Fruit fly (Drosophila melanogaster) whole organism, embryonic: ENCODE data around the gene Cp110.

ENCODE experiments used
- Asciz ChIP-seq: fragments of 200-800 bp; sonication (Bioruptor generic); optimal IDR thresholded peaks from 2 replicates; lab custom pipeline; 2017; ENCODE audit warnings: missing biosample characterization, mild to moderate bottlenecking, missing genetic modification characterization, missing genetic modification reagents
- BEAF-32 ChIP-seq: fragments of 200-800 bp; sonication (Bioruptor generic); optimal IDR thresholded peaks from 3 replicates; lab custom pipeline; 2017; ENCODE audit warnings: missing biosample characterization, missing genetic modification characterization, mild to moderate bottlenecking, moderate library complexity, missing genetic modification reagents
- CG10267 ChIP-seq: fragments of 200-800 bp; sonication (Bioruptor generic); optimal IDR thresholded peaks from 2 replicates; lab custom pipeline; 2018; ENCODE audit warnings: missing biosample characterization, mild to moderate bottlenecking, missing genetic modification characterization, moderate library complexity
- CG14710 ChIP-seq: fragments of 200-800 bp; sonication (Bioruptor generic); optimal IDR thresholded peaks from 3 replicates; lab custom pipeline; 2019; ENCODE audit warnings: missing biosample characterization, mild to moderate bottlenecking, missing genetic modification characterization, moderate library complexity
- CG15514 ChIP-seq: fragments of 200-800 bp; sonication (Bioruptor generic); optimal IDR thresholded peaks from 3 replicates; lab custom pipeline; 2017; ENCODE audit warnings: missing biosample characterization, missing genetic modification characterization, mild to moderate bottlenecking, moderate library complexity, missing genetic modification reagents
- CG15696 ChIP-seq: fragments of 200-800 bp; sonication (Bioruptor generic); optimal IDR thresholded peaks from 2 replicates; lab custom pipeline; 2019; ENCODE audit warnings: missing biosample characterization, mild to moderate bottlenecking, missing genetic modification characterization, moderate library complexity
- CG1603 ChIP-seq: fragments of 200-800 bp; sonication (Bioruptor generic); optimal IDR thresholded peaks from 2 replicates; lab custom pipeline; 2019; ENCODE audit warnings: missing biosample characterization, mild to moderate bottlenecking, missing genetic modification characterization, moderate library complexity
- CG17829 ChIP-seq: fragments of 200-800 bp; optimal IDR thresholded peaks from 2 replicates; lab custom pipeline; 2019; ENCODE audit warnings: missing biosample characterization, mild to moderate bottlenecking, missing genetic modification characterization, moderate library complexity
- CG18599 ChIP-seq: fragments of 200-800 bp; sonication (Bioruptor generic); optimal IDR thresholded peaks from 3 replicates; lab custom pipeline; 2017; ENCODE audit warnings: missing biosample characterization, missing genetic modification characterization, mild to moderate bottlenecking, moderate library complexity, missing genetic modification reagents
- CG18764 ChIP-seq: fragments of 200-800 bp; sonication (Bioruptor generic); optimal IDR thresholded peaks from 3 replicates; lab custom pipeline; 2016; ENCODE audit warnings: missing biosample characterization, missing genetic modification characterization
- CG2116 ChIP-seq: fragments of 200-800 bp; sonication (Bioruptor generic); optimal IDR thresholded peaks from 3 replicates; lab custom pipeline; 2018; ENCODE audit warnings: missing biosample characterization, mild to moderate bottlenecking, missing genetic modification characterization
- CG2129 ChIP-seq: fragments of 200-800 bp; sonication (Bioruptor generic); IDR thresholded peaks from 2 replicates; pipeline ENCODE4 v1.3.6; 2022; ENCODE audit warnings: missing biosample characterization, missing genetic modification characterization; ENCODE audit not compliant: partially characterized antibody
- CG42726 ChIP-seq: fragments of 200-800 bp; sonication (Bioruptor generic); IDR thresholded peaks from 2 replicates; pipeline ENCODE4 v1.3.6; 2022; ENCODE audit warnings: missing biosample characterization, missing genetic modification characterization; ENCODE audit not compliant: partially characterized antibody
- CG4854 ChIP-seq: fragments of 200-800 bp; sonication (Bioruptor generic); optimal IDR thresholded peaks from 2 replicates; lab custom pipeline; 2016; ENCODE audit warnings: missing biosample characterization, missing genetic modification characterization, inconsistent platforms
- CG7357 ChIP-seq: fragments of 200-800 bp; sonication (Bioruptor generic); IDR thresholded peaks from 3 replicates; pipeline ENCODE4 v1.3.6; 2022; ENCODE audit warnings: missing biosample characterization, missing genetic modification characterization
- CG9817 ChIP-seq: fragments of 200-800 bp; sonication (Bioruptor generic); optimal IDR thresholded peaks from 2 replicates; lab custom pipeline; 2018; ENCODE audit warnings: missing biosample characterization, mild to moderate bottlenecking, missing genetic modification characterization, moderate library complexity
- CTCF ChIP-seq: fragments of 200-800 bp; sonication (Bioruptor generic); optimal IDR thresholded peaks from 2 replicates; lab custom pipeline; 2017; ENCODE audit warnings: missing biosample characterization, mild to moderate bottlenecking, missing genetic modification characterization, moderate library complexity
- Dip3 ChIP-seq: fragments of 200-800 bp; sonication (Bioruptor generic); optimal IDR thresholded peaks from 3 replicates; lab custom pipeline; 2016; ENCODE audit warnings: missing biosample characterization, missing genetic modification characterization
- E2f2 ChIP-seq: fragments of 200-800 bp; sonication (Bioruptor generic); IDR thresholded peaks from 2 replicates; pipeline ENCODE4 v1.3.6; 2022; ENCODE audit warnings: missing biosample characterization, missing genetic modification characterization
- Eip74EF ChIP-seq, 2 experiments: fragments of 200-800 bp in 1 of 2; fragments of >200 bp in 1 of 2; sonication (Bioruptor generic) in 1 of 2; optimal IDR thresholded peaks; 2 replicates each; lab custom pipeline; 2017 to 2019; ENCODE audit warnings: missing biosample characterization in 2 of 2, missing genetic modification characterization in 2 of 2, mild to moderate bottlenecking in 1 of 2, moderate library complexity in 1 of 2
- HLH54F ChIP-seq: fragments of 200-800 bp; sonication (Bioruptor generic); optimal IDR thresholded peaks from 3 replicates; lab custom pipeline; 2016; ENCODE audit warnings: missing biosample characterization, missing genetic modification characterization
- Kr ChIP-seq: fragments of 200-800 bp; sonication (Bioruptor generic); optimal IDR thresholded peaks from 2 replicates; lab custom pipeline; 2017; ENCODE audit warnings: missing biosample characterization, mild to moderate bottlenecking, missing genetic modification characterization
- Lhr ChIP-seq: fragments of 200-800 bp; sonication (Bioruptor generic); optimal IDR thresholded peaks from 3 replicates; lab custom pipeline; 2017; ENCODE audit warnings: mild to moderate bottlenecking, missing biosample characterization, missing genetic modification reagents, missing genetic modification characterization
- Myb ChIP-seq: fragments of 200-800 bp; sonication (Bioruptor generic); optimal IDR thresholded peaks from 2 replicates; lab custom pipeline; 2016; ENCODE audit warnings: missing biosample characterization, missing genetic modification characterization
- PHDP ChIP-seq: fragments of 200-800 bp; sonication (Bioruptor generic); optimal IDR thresholded peaks from 3 replicates; lab custom pipeline; 2018; ENCODE audit warnings: missing biosample characterization, mild to moderate bottlenecking, missing genetic modification characterization, moderate library complexity
- Ravus ChIP-seq: fragments of 200-800 bp; sonication (Bioruptor generic); IDR thresholded peaks from 2 replicates; pipeline ENCODE4 v1.3.6; 2022; ENCODE audit warnings: missing biosample characterization, missing genetic modification characterization
- Spps ChIP-seq: fragments of 200-800 bp; sonication (Bioruptor generic); optimal IDR thresholded peaks from 2 replicates; lab custom pipeline; 2018; ENCODE audit warnings: missing biosample characterization, mild to moderate bottlenecking, missing genetic modification characterization
- cad ChIP-seq: fragments of >200 bp; optimal IDR thresholded peaks from 2 replicates; lab custom pipeline; 2017; ENCODE audit warnings: missing biosample characterization, missing genetic modification characterization
- chinmo ChIP-seq: fragments of 200-800 bp; sonication (Bioruptor generic); IDR thresholded peaks from 4 replicates; pipeline ENCODE4 v1.3.6; 2022; ENCODE audit warnings: missing biosample characterization, missing genetic modification characterization; ENCODE audit not compliant: partially characterized antibody
- chn ChIP-seq: fragments of 200-800 bp; sonication (Bioruptor generic); optimal IDR thresholded peaks from 2 replicates; lab custom pipeline; 2016; ENCODE audit warnings: missing biosample characterization, missing genetic modification characterization
- crol ChIP-seq: fragments of 200-800 bp; sonication (Bioruptor generic); IDR thresholded peaks from 2 replicates; pipeline ENCODE4 v1.3.6; 2022; ENCODE audit warnings: missing biosample characterization, missing genetic modification characterization
- dati ChIP-seq: fragments of 200-800 bp; sonication (Bioruptor generic); IDR thresholded peaks from 2 replicates; pipeline ENCODE4 v1.3.6; 2022; ENCODE audit warnings: missing biosample characterization, missing genetic modification characterization
- esg ChIP-seq: fragments of 200-800 bp; sonication (Bioruptor generic); conservative IDR thresholded peaks from 2 replicates; pipeline ENCODE4 v1.3.6; 2022; ENCODE audit warnings: missing biosample characterization, missing genetic modification characterization
- fru ChIP-seq: fragments of >200 bp; optimal IDR thresholded peaks from 2 replicates; lab custom pipeline; 2017
- gfzf ChIP-seq: fragments of 200-800 bp; sonication (Bioruptor generic); optimal IDR thresholded peaks from 2 replicates; lab custom pipeline; 2016; ENCODE audit warnings: missing biosample characterization, mild to moderate bottlenecking, missing genetic modification characterization, moderate library complexity
- knrl ChIP-seq: fragments of 200-800 bp; sonication (Bioruptor generic); IDR thresholded peaks from 3 replicates; pipeline ENCODE4 v1.3.6; 2022; ENCODE audit warnings: missing biosample characterization, missing genetic modification characterization; ENCODE audit not compliant: partially characterized antibody
- lola ChIP-seq, 3 experiments: fragments of >200 bp in 2 of 3; fragments of 200-800 bp in 1 of 3; sonication (Bioruptor generic) in 1 of 3; optimal IDR thresholded peaks; 2 replicates each; lab custom pipeline; 2017 to 2019; ENCODE audit warnings: missing biosample characterization in 3 of 3, missing genetic modification characterization in 3 of 3, mild to moderate bottlenecking in 1 of 3, moderate library complexity in 1 of 3
- mld ChIP-seq: fragments of 200-800 bp; sonication (Bioruptor generic); IDR thresholded peaks from 3 replicates; pipeline ENCODE4 v1.3.6; 2022; ENCODE audit warnings: missing biosample characterization, missing genetic modification characterization; ENCODE audit not compliant: partially characterized antibody
- nerfin-1 ChIP-seq: fragments of 200-800 bp; sonication (Bioruptor generic); optimal IDR thresholded peaks from 3 replicates; lab custom pipeline; 2019; ENCODE audit warnings: missing biosample characterization, mild to moderate bottlenecking, missing genetic modification characterization, moderate library complexity
- pfk ChIP-seq: fragments of 200-800 bp; sonication (Bioruptor generic); optimal IDR thresholded peaks from 2 replicates; lab custom pipeline; 2018; ENCODE audit warnings: missing biosample characterization, mild to moderate bottlenecking, missing genetic modification characterization, moderate library complexity
- phol ChIP-seq: fragments of 200-800 bp; sonication (Bioruptor generic); optimal IDR thresholded peaks from 3 replicates; lab custom pipeline; 2018; ENCODE audit warnings: missing biosample characterization, mild to moderate bottlenecking, missing genetic modification characterization, moderate library complexity
- pita ChIP-seq: fragments of 200-800 bp; sonication (Bioruptor generic); optimal IDR thresholded peaks from 2 replicates; lab custom pipeline; 2017; ENCODE audit warnings: missing biosample characterization, mild to moderate bottlenecking, missing genetic modification characterization
- prd ChIP-seq, 3 experiments: fragments of >200 bp in 2 of 3; fragments of 200-800 bp in 1 of 3; sonication (Bioruptor generic) in 1 of 3; optimal IDR thresholded peaks in 2 of 3; IDR thresholded peaks in 1 of 3; 2 replicates in 2 of 3; 3 replicates in 1 of 3; pipeline versions ENCODE4 v1.3.6 to Lab custom; 2017 to 2022; ENCODE audit warnings: missing biosample characterization in 1 of 3, missing genetic modification characterization in 1 of 3
- psq ChIP-seq: fragments of 200-800 bp; sonication (Bioruptor generic); optimal IDR thresholded peaks from 2 replicates; lab custom pipeline; 2017; ENCODE audit warnings: missing biosample characterization, missing genetic modification characterization
- sob ChIP-seq: fragments of 200-800 bp; sonication (Bioruptor generic); IDR thresholded peaks from 2 replicates; pipeline ENCODE4 v1.3.6; 2022; ENCODE audit warnings: missing biosample characterization, missing genetic modification characterization
- tio ChIP-seq: fragments of 200-800 bp; sonication (Bioruptor generic); optimal IDR thresholded peaks from 2 replicates; lab custom pipeline; 2017; ENCODE audit warnings: missing biosample characterization, missing genetic modification characterization, inconsistent platforms
- tll ChIP-seq, 2 experiments: fragments of 200-800 bp in 1 of 2; fragments of >200 bp in 1 of 2; sonication (Bioruptor generic) in 1 of 2; optimal IDR thresholded peaks; 2 replicates each; lab custom pipeline; 2017 to 2019; ENCODE audit warnings: missing biosample characterization in 2 of 2, missing genetic modification characterization in 2 of 2, mild to moderate bottlenecking in 1 of 2, moderate library complexity in 1 of 2
- wor ChIP-seq: fragments of 200-800 bp; sonication (Bioruptor generic); IDR thresholded peaks from 2 replicates; pipeline ENCODE4 v1.3.6; 2022; ENCODE audit warnings: missing biosample characterization, missing genetic modification characterization

Cp110 gene

dm6 chrX:22455509-22456179 lies 26.2 kb upstream of the Cp110 start, which contains the start of gene Usp2:
TSS of gene Usp2 (plus strand) at chrX:22455803.
- TF ChIP-seq Lhr (GFP tag; lab: Kevin White, UChicago) (peak; percentile 46), CG2116 (GFP tag; lab: Kevin White, UChicago) (peak; percentile 89), sob (GFP tag; lab: Robert Waterston, UW) (0 out of 2 replicates have a peak, but pooled peaks have one; percentile 8), crol (GFP tag; lab: Robert Waterston, UW) (peak; percentile 74), pfk (no peak), phol (tag; lab: Kevin White, UChicago) (peak; percentile 48), Myb (GFP tag; lab: Kevin White, UChicago) (no peak), CG17829 (peak; percentile 26), wor (no peak), pita (GFP tag; lab: Kevin White, UChicago) (peak; percentile 55), Spps (tag; lab: Kevin White, UChicago) (no peak), esg (GFP tag; lab: Robert Waterston, UW) (no peak), cad (GFP tag; lab: Kevin White, UChicago) (no peak), CG4854 (GFP tag; lab: Kevin White, UChicago) (no peak), CG18599 (no peak), Ravus (GFP tag; lab: Robert Waterston, UW) (no peak), CG18764 (no peak), CG15696 (no peak), BEAF-32 (GFP tag; lab: Kevin White, UChicago) (peak; percentile 84), Asciz (GFP tag; lab: Kevin White, UChicago) (no peak), chinmo (0 out of 4 replicates have a peak, but pooled peaks have one; percentile 46), chn (GFP tag; lab: Kevin White, UChicago) (no peak), E2f2 (peak; percentile 27; the same call in 1 of the 2 replicates), Dip3 (GFP tag; lab: Kevin White, UChicago) (no peak), CG42726 (peak; percentile 78), knrl (peak; percentile 79), CG2129 (GFP tag; lab: Robert Waterston, UW) (peak; percentile 27; the same call in 1 of the 2 replicates), CG1603 (tag; lab: Kevin White, UChicago) (peak; percentile 71), nerfin-1 (peak; percentile 42), mld (peak; percentile 37; the same call in 1 of the 3 replicates), CG7357 (peak; percentile 83), PHDP (peak; percentile 9), CTCF (GFP tag; lab: Kevin White, UChicago) (peak; percentile 9), tll (GFP tag; optimal IDR thresholded peaks at IDR 0.05; lab: Kevin White, UChicago) (no peak), dati (no peak), CG14710 (tag; lab: Kevin White, UChicago) (peak; percentile 63), HLH54F (GFP tag; lab: Kevin White, UChicago) (no peak), gfzf (GFP tag; lab: Kevin White, UChicago) (peak; percentile 88), fru (no peak), psq (GFP tag; lab: Kevin White, UChicago) (no peak), Eip74EF (GFP tag; optimal IDR thresholded peaks at IDR 0.05; lab: Kevin White, UChicago) (no peak), Kr (GFP tag; lab: Kevin White, UChicago) (no peak), lola (GFP tag; optimal IDR thresholded peaks at IDR 0.05; lab: Kevin White, UChicago) (peak in 1 of 3 experiments; percentile 52), CG15514 (peak; percentile 58), prd (optimal IDR thresholded peaks at IDR 0.05; lab: Kevin White, UChicago) (no peak), prd (GFP tag; IDR thresholded peaks at IDR 0.05; lab: Robert Waterston, UW) (peak; percentile 36; the same call in 2 of the 3 replicates), CG9817 (tag; lab: Kevin White, UChicago) (peak; percentile 7), CG10267 (tag; lab: Kevin White, UChicago) (peak; percentile 29), tio (GFP tag; lab: Kevin White, UChicago) (no peak)
